Comparison of ENCODE assay signal across 2 fruit fly cellular contexts in genomic region chr3R:8355579-8355978, dm6.
TF ChIP-seq lines count a peak whose summit lies in the region.

No protein-coding gene starts in this region.

TF ChIP-seq in whole organism, embryonic, 481 proteins besides CTCF, POLR2A, EP300 and RAD21 (continued from another document and continues in another):
- TF ChIP-seq CG2712 (tag; optimal IDR thresholded peaks at IDR 0.05; lab: Kevin White, UChicago), result peak; percentile 92
- TF ChIP-seq CG1792 (GFP tag; optimal IDR thresholded peaks at IDR 0.05; lab: Kevin White, UChicago), result peak; percentile 89
- peak; percentile 90 for TF ChIP-seq Max (GFP tag; optimal IDR thresholded peaks at IDR 0.05; lab: Kevin White, UChicago)
- TF ChIP-seq tna (GFP tag; IDR thresholded peaks at IDR 0.05; lab: Robert Waterston, UW; ENCODE audit: partially characterized antibody), result no peak
- TF ChIP-seq maf-S (GFP tag; optimal IDR thresholded peaks at IDR 0.05; lab: Kevin White, UChicago), result peak; percentile 96
- TF ChIP-seq CG42726 (GFP tag; IDR thresholded peaks at IDR 0.05; lab: Robert Waterston, UW; ENCODE audit: partially characterized antibody), result no peak
- peak; percentile 91 for TF ChIP-seq Ravus (GFP tag; IDR thresholded peaks at IDR 0.05; lab: Robert Waterston, UW)
- TF ChIP-seq ken (GFP tag; IDR thresholded peaks at IDR 0.05; lab: Robert Waterston, UW), result peak; percentile 90
- TF ChIP-seq CG9727 (GFP tag; optimal IDR thresholded peaks at IDR 0.05; lab: Kevin White, UChicago), result peak; percentile 96
- TF ChIP-seq Fer2 (tag; optimal IDR thresholded peaks at IDR 0.05; lab: Kevin White, UChicago), result peak; percentile 83
- peak; percentile 12 for TF ChIP-seq lbe (GFP tag; optimal IDR thresholded peaks at IDR 0.05; lab: Kevin White, UChicago)
- TF ChIP-seq lmd (GFP tag; IDR thresholded peaks at IDR 0.05; lab: Robert Waterston, UW), result peak; percentile 96
- peak; percentile 93 for TF ChIP-seq CG6813 (GFP tag; optimal IDR thresholded peaks at IDR 0.05; lab: Kevin White, UChicago)
- TF ChIP-seq sug (tag; optimal IDR thresholded peaks at IDR 0.05; lab: Kevin White, UChicago), result peak; percentile 79
- peak; percentile 79 for TF ChIP-seq MTF-1 (GFP tag; optimal IDR thresholded peaks at IDR 0.05; lab: Kevin White, UChicago; ENCODE audit: borderline replicate concordance)
- TF ChIP-seq cad (GFP tag; optimal IDR thresholded peaks at IDR 0.05; lab: Kevin White, UChicago), result no peak
- peak; percentile 90 for TF ChIP-seq sd (tag; optimal IDR thresholded peaks at IDR 0.05; lab: Kevin White, UChicago)
- TF ChIP-seq ci (GFP tag; IDR thresholded peaks at IDR 0.05; lab: Robert Waterston, UW), result peak; percentile 96
- TF ChIP-seq Kr (GFP tag; optimal IDR thresholded peaks at IDR 0.05; lab: Kevin White, UChicago), result no peak
- peak; percentile 42 for TF ChIP-seq bigmax (GFP tag; optimal IDR thresholded peaks at IDR 0.05; lab: Kevin White, UChicago)
- peak; percentile 73 for TF ChIP-seq Deaf1 (tag; optimal IDR thresholded peaks at IDR 0.05; lab: Kevin White, UChicago)
- TF ChIP-seq Abd-B (GFP tag; optimal IDR thresholded peaks at IDR 0.05; lab: Kevin White, UChicago), result peak; percentile 86
- peak; percentile 96 for TF ChIP-seq CG11695 (GFP tag; IDR thresholded peaks at IDR 0.05; lab: Robert Waterston, UW)
- peak; percentile 89 for TF ChIP-seq CG4282 (GFP tag; optimal IDR thresholded peaks at IDR 0.05; lab: Kevin White, UChicago)
- peak; percentile 55; the same call in 1 of the 3 replicates for TF ChIP-seq Optix (GFP tag; IDR thresholded peaks at IDR 0.05; lab: Robert Waterston, UW)
- TF ChIP-seq esg (GFP tag; conservative IDR thresholded peaks at IDR 0.05; lab: Robert Waterston, UW), result peak; percentile 92
- peak; percentile 84 for TF ChIP-seq Drgx (GFP tag; IDR thresholded peaks at IDR 0.05; lab: Robert Waterston, UW)
- peak; percentile 94 for TF ChIP-seq Atf-2 (GFP tag; optimal IDR thresholded peaks at IDR 0.05; lab: Kevin White, UChicago)
- TF ChIP-seq CG3065 (GFP tag; optimal IDR thresholded peaks at IDR 0.05; lab: Kevin White, UChicago), result peak; percentile 75
- peak; percentile 76 for TF ChIP-seq CG31441 (GFP tag; IDR thresholded peaks at IDR 0.05; lab: Robert Waterston, UW)
- TF ChIP-seq CG7745 (tag; optimal IDR thresholded peaks at IDR 0.05; lab: Kevin White, UChicago), result no peak
- TF ChIP-seq HLH3B (GFP tag; IDR thresholded peaks at IDR 0.05; lab: Robert Waterston, UW), result peak; percentile 94
- TF ChIP-seq fd3F (GFP tag; optimal IDR thresholded peaks at IDR 0.05; lab: Kevin White, UChicago), result peak; percentile 93
- TF ChIP-seq Fer3 (tag; optimal IDR thresholded peaks at IDR 0.05; lab: Kevin White, UChicago), result peak; percentile 97
- TF ChIP-seq CG8944 (GFP tag; optimal IDR thresholded peaks at IDR 0.05; lab: Kevin White, UChicago), result peak; percentile 96
- TF ChIP-seq CG3838 (GFP tag; optimal IDR thresholded peaks at IDR 0.05; lab: Kevin White, UChicago), result peak; percentile 84
- no peak for TF ChIP-seq CG14860 (GFP tag; IDR thresholded peaks at IDR 0.05; lab: Robert Waterston, UW; ENCODE audit: partially characterized antibody)
- peak; percentile 82 for TF ChIP-seq bowl (GFP tag; IDR thresholded peaks at IDR 0.05; lab: Robert Waterston, UW)
- peak; percentile 91 for TF ChIP-seq CG14050 (GFP tag; IDR thresholded peaks at IDR 0.05; lab: Robert Waterston, UW)
- peak; percentile 93 for TF ChIP-seq ase (GFP tag; IDR thresholded peaks at IDR 0.05; lab: Robert Waterston, UW)
- TF ChIP-seq TFAM (GFP tag; optimal IDR thresholded peaks at IDR 0.05; lab: Kevin White, UChicago), result peak; percentile 71
- peak; percentile 94 for TF ChIP-seq pum (GFP tag; optimal IDR thresholded peaks at IDR 0.05; lab: Kevin White, UChicago)
- TF ChIP-seq dm (GFP tag; optimal IDR thresholded peaks at IDR 0.05; lab: Kevin White, UChicago), result peak; percentile 85
- TF ChIP-seq Xbp1 (GFP tag; optimal IDR thresholded peaks at IDR 0.05; lab: Kevin White, UChicago), result peak; percentile 97
- peak; percentile 95 for TF ChIP-seq tgo (GFP tag; IDR thresholded peaks at IDR 0.05; lab: Robert Waterston, UW)
- TF ChIP-seq ato (GFP tag; IDR thresholded peaks at IDR 0.05; lab: Robert Waterston, UW; ENCODE audit: partially characterized antibody), result no peak
- TF ChIP-seq CG2129 (GFP tag; IDR thresholded peaks at IDR 0.05; lab: Robert Waterston, UW; ENCODE audit: partially characterized antibody), result no peak
- TF ChIP-seq Chrac-16 (GFP tag; optimal IDR thresholded peaks at IDR 0.05; lab: Kevin White, UChicago), result peak; percentile 95
- peak; percentile 70 for TF ChIP-seq Spps (tag; optimal IDR thresholded peaks at IDR 0.05; lab: Kevin White, UChicago)
- peak; percentile 94 for TF ChIP-seq CG12299 (tag; optimal IDR thresholded peaks at IDR 0.05; lab: Kevin White, UChicago)
- TF ChIP-seq Ada2b (GFP tag; IDR thresholded peaks at IDR 0.05; lab: Robert Waterston, UW), result peak; percentile 95
- TF ChIP-seq nom (GFP tag; optimal IDR thresholded peaks at IDR 0.05; lab: Kevin White, UChicago), result peak; percentile 27
- TF ChIP-seq h (optimal IDR thresholded peaks at IDR 0.05; lab: Kevin White, UChicago), result no peak
- TF ChIP-seq CG10274 (GFP tag; optimal IDR thresholded peaks at IDR 0.05; lab: Kevin White, UChicago), result peak; percentile 77
- TF ChIP-seq unpg (GFP tag; optimal IDR thresholded peaks at IDR 0.05; lab: Kevin White, UChicago), result peak; percentile 97
- TF ChIP-seq CG14667 (GFP tag; IDR thresholded peaks at IDR 0.05; lab: Robert Waterston, UW), result peak; percentile 90
- TF ChIP-seq Dfd (GFP tag; optimal IDR thresholded peaks at IDR 0.05; lab: Kevin White, UChicago), result peak in 1 of 2 experiments; percentile 60
- TF ChIP-seq pb (GFP tag; optimal IDR thresholded peaks at IDR 0.05; lab: Kevin White, UChicago), result peak; percentile 96
- peak; percentile 88 for TF ChIP-seq trh (GFP tag; optimal IDR thresholded peaks at IDR 0.05; lab: Kevin White, UChicago)
- TF ChIP-seq da (GFP tag; optimal IDR thresholded peaks at IDR 0.05; lab: Kevin White, UChicago), result peak; percentile 64
- peak; percentile 43 to 93 for TF ChIP-seq bsh (GFP tag; optimal IDR thresholded peaks at IDR 0.05; lab: Kevin White, UChicago)
- TF ChIP-seq Usf (GFP tag; optimal IDR thresholded peaks at IDR 0.05; lab: Kevin White, UChicago), result peak; percentile 51
- peak; percentile 95 for TF ChIP-seq pnt (GFP tag; optimal IDR thresholded peaks at IDR 0.05; lab: Kevin White, UChicago)
- peak; percentile 92 for TF ChIP-seq CG17385 (GFP tag; optimal IDR thresholded peaks at IDR 0.05; lab: Kevin White, UChicago)
- no peak for TF ChIP-seq hth (optimal IDR thresholded peaks at IDR 0.05; lab: Kevin White, UChicago)

TF ChIP-seq in whole organism, prepupa, 60 proteins besides CTCF, POLR2A, EP300 and RAD21 (continued from another document):
- peak; percentile 79 for TF ChIP-seq CG8319 (GFP tag; optimal IDR thresholded peaks at IDR 0.05; lab: Kevin White, UChicago)
- peak; percentile 71 for TF ChIP-seq Ets21C (GFP tag; optimal IDR thresholded peaks at IDR 0.05; lab: Kevin White, UChicago)
- TF ChIP-seq CG11902 (GFP tag; optimal IDR thresholded peaks at IDR 0.05; lab: Kevin White, UChicago), result peak; percentile 79
- peak; percentile 75 for TF ChIP-seq Met (GFP tag; optimal IDR thresholded peaks at IDR 0.05; lab: Kevin White, UChicago)
- TF ChIP-seq Smox (GFP tag; optimal IDR thresholded peaks at IDR 0.05; lab: Kevin White, UChicago), result peak; percentile 73
- peak; percentile 92 for TF ChIP-seq CG15336 (GFP tag; IDR thresholded peaks at IDR 0.05; lab: Robert Waterston, UW)
- peak; percentile 85 for TF ChIP-seq CG10669 (GFP tag; optimal IDR thresholded peaks at IDR 0.05; lab: Kevin White, UChicago)
- peak; percentile 91 for TF ChIP-seq Hr4 (GFP tag; optimal IDR thresholded peaks at IDR 0.05; lab: Kevin White, UChicago)
- peak; percentile 82 for TF ChIP-seq CG11294 (GFP tag; IDR thresholded peaks at IDR 0.05; lab: Robert Waterston, UW)
- no peak for TF ChIP-seq Eip93F (GFP tag; optimal IDR thresholded peaks at IDR 0.05; lab: Kevin White, UChicago)
- TF ChIP-seq vri (GFP tag; optimal IDR thresholded peaks at IDR 0.05; lab: Kevin White, UChicago), result peak; percentile 50
- peak; percentile 88 for TF ChIP-seq CG34406 (GFP tag; optimal IDR thresholded peaks at IDR 0.05; lab: Kevin White, UChicago)
- TF ChIP-seq CG6276 (GFP tag; optimal IDR thresholded peaks at IDR 0.05; lab: Kevin White, UChicago), result peak; percentile 77
- peak; percentile 85 for TF ChIP-seq CG32006 (GFP tag; optimal IDR thresholded peaks at IDR 0.05; lab: Kevin White, UChicago)
- TF ChIP-seq acj6 (GFP tag; optimal IDR thresholded peaks at IDR 0.05; lab: Kevin White, UChicago), result peak; percentile 90
- peak; percentile 76 for TF ChIP-seq fkh (GFP tag; optimal IDR thresholded peaks at IDR 0.05; lab: Kevin White, UChicago)
- TF ChIP-seq cyc (GFP tag; optimal IDR thresholded peaks at IDR 0.05; lab: Kevin White, UChicago), result peak; percentile 79
- no peak for TF ChIP-seq Blimp-1 (GFP tag; optimal IDR thresholded peaks at IDR 0.05; lab: Kevin White, UChicago)
- peak; percentile 48 for TF ChIP-seq fd85E (GFP tag; optimal IDR thresholded peaks at IDR 0.05; lab: Kevin White, UChicago)
- TF ChIP-seq CG6792 (GFP tag; optimal IDR thresholded peaks at IDR 0.05; lab: Kevin White, UChicago), result peak; percentile 84
- peak; percentile 83 for TF ChIP-seq Lpt (GFP tag; optimal IDR thresholded peaks at IDR 0.05; lab: Kevin White, UChicago)
- peak; percentile 71 for TF ChIP-seq lz (GFP tag; optimal IDR thresholded peaks at IDR 0.05; lab: Kevin White, UChicago)
- TF ChIP-seq CG6854 (GFP tag; optimal IDR thresholded peaks at IDR 0.05; lab: Kevin White, UChicago), result peak; percentile 28
- TF ChIP-seq CG3919 (GFP tag; optimal IDR thresholded peaks at IDR 0.05; lab: Kevin White, UChicago), result peak; percentile 92
- TF ChIP-seq eg (GFP tag; IDR thresholded peaks at IDR 0.05; lab: Robert Waterston, UW), result peak; percentile 92
- peak; percentile 72 for TF ChIP-seq spab (GFP tag; optimal IDR thresholded peaks at IDR 0.05; lab: Kevin White, UChicago)
- peak; percentile 86 for TF ChIP-seq CG10631 (GFP tag; optimal IDR thresholded peaks at IDR 0.05; lab: Kevin White, UChicago)
- peak; percentile 86 for TF ChIP-seq CG1621 (tag; optimal IDR thresholded peaks at IDR 0.05; lab: Kevin White, UChicago)
- TF ChIP-seq CG4318 (GFP tag; optimal IDR thresholded peaks at IDR 0.05; lab: Kevin White, UChicago), result peak; percentile 84
- peak; percentile 83 for TF ChIP-seq Hr39 (GFP tag; optimal IDR thresholded peaks at IDR 0.05; lab: Kevin White, UChicago)
- TF ChIP-seq Gug (GFP tag; IDR thresholded peaks at IDR 0.05; lab: Robert Waterston, UW), result peak; percentile 77
- peak; percentile 86 for TF ChIP-seq Sox15 (GFP tag; optimal IDR thresholded peaks at IDR 0.05; lab: Kevin White, UChicago)
- peak; percentile 69 to 85 for TF ChIP-seq salr (GFP tag; optimal IDR thresholded peaks at IDR 0.05; lab: Kevin White, UChicago)
- peak; percentile 90 for TF ChIP-seq svp (GFP tag; lab: Kevin White, UChicago)
- TF ChIP-seq ss (GFP tag; optimal IDR thresholded peaks at IDR 0.05; lab: Kevin White, UChicago), result peak; percentile 46 to 89
- peak; percentile 89 for TF ChIP-seq CG11762 (GFP tag; optimal IDR thresholded peaks at IDR 0.05; lab: Kevin White, UChicago; ENCODE audit: insufficient read depth)
- peak; percentile 62 for TF ChIP-seq dac (GFP tag; optimal IDR thresholded peaks at IDR 0.05; lab: Kevin White, UChicago)
- TF ChIP-seq CG6163 (GFP tag; IDR thresholded peaks at IDR 0.05; lab: Robert Waterston, UW), result peak; percentile 94
- peak; percentile 67 for TF ChIP-seq fd59A (GFP tag; optimal IDR thresholded peaks at IDR 0.05; lab: Kevin White, UChicago)
